Worm (Caenorhabditis elegans) whole organism, L1 larva: ENCODE data around the gene ceh-91.

ENCODE experiments used
- ama-1 ChIP-seq: fragments of 150-350 bp; optimal IDR thresholded peaks from 2 replicates; lab custom pipeline; 2014
- elt-2 ChIP-seq: sonication (generic microtip); optimal IDR thresholded peaks from 2 replicates; lab custom pipeline; 2016; ENCODE audit warnings: missing genetic modification characterization, mild to moderate bottlenecking, inconsistent platforms, missing compliant biosample characterization, missing genetic modification reagents
- mef-2 ChIP-seq: fragments of 150-350 bp; optimal IDR thresholded peaks from 2 replicates; lab custom pipeline; 2014; ENCODE audit warnings: missing biosample characterization, missing genetic modification characterization
- nhr-12 ChIP-seq: sonication (generic microtip); optimal IDR thresholded peaks from 2 replicates; lab custom pipeline; 2017; ENCODE audit warnings: missing biosample characterization, missing genetic modification characterization
- zag-1 ChIP-seq: fragments of 150-350 bp; optimal IDR thresholded peaks from 2 replicates; lab custom pipeline; 2014; ENCODE audit warnings: missing biosample characterization, missing genetic modification characterization

DNA sequence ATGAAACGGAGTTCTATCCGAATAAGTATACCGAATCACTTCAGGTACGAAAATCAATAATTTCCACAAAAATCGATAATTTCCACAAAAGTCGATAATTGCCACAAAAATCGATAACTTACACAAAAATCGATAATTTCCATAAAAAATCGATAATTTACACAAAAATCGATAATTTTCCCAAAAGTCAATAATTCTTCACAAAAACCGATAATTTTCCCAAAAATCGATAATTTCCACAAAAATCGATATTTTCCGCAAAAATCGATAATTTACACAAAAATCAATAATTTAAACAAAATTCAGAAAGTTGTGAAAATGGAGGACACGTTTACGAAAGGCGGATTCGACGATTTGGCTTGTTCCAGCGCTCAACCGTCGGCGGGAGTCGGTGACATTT lies 1.7 kb upstream of the ceh-91 start:
- TF ChIP-seq elt-2 (tag; lab: Kevin White, UChicago): no peak
- no peak for TF ChIP-seq zag-1
- TF ChIP-seq mef-2 (tag; lab: Kevin White, UChicago): no peak
- TF ChIP-seq ama-1 (lab: Kevin White, UChicago): no peak
- TF ChIP-seq nhr-12: no peak
